Worm (Caenorhabditis elegans) whole organism, early embryonic: ENCODE measurements around the gene T03F6.4.

Experiments used
- B0310.2 ChIP-seq: sonication (generic microtip); optimal IDR thresholded peaks from 2 replicates; lab custom pipeline; 2016; ENCODE audit warnings: mild to moderate bottlenecking, missing genetic modification characterization, missing compliant biosample characterization
- F13C5.2 ChIP-seq: sonication (generic microtip); optimal IDR thresholded peaks from 2 replicates; lab custom pipeline; 2017; ENCODE audit warnings: mild to moderate bottlenecking, missing genetic modification characterization, inconsistent platforms, missing compliant biosample characterization
- aly-1 ChIP-seq: sonication (generic microtip); optimal IDR thresholded peaks from 2 replicates; lab custom pipeline; 2016; ENCODE audit warnings: missing genetic modification characterization, missing compliant biosample characterization
- ama-1 ChIP-seq: fragments of 150-350 bp; optimal IDR thresholded peaks from 2 replicates; lab custom pipeline; 2014
- ceh-13 ChIP-seq: fragments of 200-800 bp; sonication (Bioruptor generic); optimal IDR thresholded peaks from 2 replicates; lab custom pipeline; 2018; ENCODE audit warnings: mild to moderate bottlenecking, missing genetic modification characterization, missing compliant biosample characterization
- ceh-36 ChIP-seq: sonication (generic microtip); optimal IDR thresholded peaks from 2 replicates; lab custom pipeline; 2016; ENCODE audit warnings: missing genetic modification characterization, inconsistent platforms, missing compliant biosample characterization
- ets-7 ChIP-seq: sonication (generic microtip); optimal IDR thresholded peaks from 2 replicates; lab custom pipeline; 2016; ENCODE audit warnings: missing genotype, missing genetic modification characterization, missing compliant biosample characterization
- flt-1 ChIP-seq: fragments of 200-800 bp; sonication (Bioruptor generic); IDR thresholded peaks from 2 replicates; pipeline ENCODE4 v1.3.6; 2022; ENCODE audit warnings: missing genetic modification characterization, missing compliant biosample characterization
- hmbx-1 ChIP-seq: sonication (generic microtip); optimal IDR thresholded peaks from 2 replicates; lab custom pipeline; 2016; ENCODE audit warnings: mild to moderate bottlenecking, missing genetic modification characterization, missing compliant biosample characterization
- hmg-4 ChIP-seq: fragments of 200-800 bp; sonication (Bioruptor generic); optimal IDR thresholded peaks from 2 replicates; lab custom pipeline; 2018; ENCODE audit warnings: mild to moderate bottlenecking, missing genetic modification characterization, missing compliant biosample characterization
- hnd-1 ChIP-seq: sonication (generic microtip); optimal IDR thresholded peaks from 2 replicates; lab custom pipeline; 2016; ENCODE audit warnings: missing genetic modification characterization, missing compliant biosample characterization
- pes-1 ChIP-seq: fragments of 200-800 bp; sonication (Bioruptor generic); IDR thresholded peaks from 2 replicates; pipeline ENCODE4 v1.3.6; 2022; ENCODE audit warnings: missing genetic modification reagents, missing genetic modification characterization, missing compliant biosample characterization
- scrt-1 ChIP-seq: fragments of 200-800 bp; sonication (Bioruptor generic); IDR thresholded peaks from 2 replicates; pipeline ENCODE4 v1.3.6; 2022; ENCODE audit warnings: missing genetic modification characterization, missing compliant biosample characterization
- sea-1 ChIP-seq: fragments of 200-800 bp; sonication (Bioruptor generic); conservative IDR thresholded peaks from 2 replicates; pipeline ENCODE4 v1.3.6; 2022; ENCODE audit warnings: missing genetic modification characterization, missing compliant biosample characterization
- tbx-11 ChIP-seq: fragments of 200-800 bp; sonication (Bioruptor generic); IDR thresholded peaks from 2 replicates; pipeline ENCODE4 v1.3.6; 2022; ENCODE audit warnings: missing genetic modification characterization, missing compliant biosample characterization
- tbx-37 ChIP-seq: fragments of 200-800 bp; sonication (Bioruptor generic); conservative IDR thresholded peaks from 2 replicates; pipeline ENCODE4 v1.3.6; 2022; ENCODE audit warnings: missing genetic modification reagents, missing genetic modification characterization, missing compliant biosample characterization
- tra-4 ChIP-seq: sonication (generic microtip); optimal IDR thresholded peaks from 2 replicates; lab custom pipeline; 2017; ENCODE audit warnings: missing genetic modification characterization, missing compliant biosample characterization

The T03F6.4 gene

ce11 chrIII:13429668-13430067 is 43.7 kb downstream of the T03F6.4 start, which contains the start of gene bli-5:
Gene bli-5, minus strand, starts transcription at chrIII:13429768.
- TF ChIP-seq ets-7 (tag; lab: Kevin White, UChicago) (no peak), ama-1 (lab: Kevin White, UChicago) (no peak), tbx-11 (no peak), tra-4 (no peak), ceh-36 (tag; lab: Kevin White, UChicago) (no peak), pes-1 (GFP tag; lab: Robert Waterston, UW) (no peak), aly-1 (tag; lab: Kevin White, UChicago) (no peak), sea-1 (GFP tag; lab: Robert Waterston, UW) (no peak), flt-1 (GFP tag; lab: Robert Waterston, UW) (no peak), hnd-1 (tag; lab: Kevin White, UChicago) (no peak), B0310.2 (tag; lab: Kevin White, UChicago) (no peak), hmbx-1 (tag; lab: Kevin White, UChicago) (no peak), scrt-1 (GFP tag; lab: Robert Waterston, UW) (no peak), hmg-4 (GFP tag; lab: Kevin White, UChicago) (no peak), tbx-37 (no peak), ceh-13 (GFP tag; lab: Kevin White, UChicago) (no peak), F13C5.2 (tag; lab: Kevin White, UChicago) (no peak)

ce11 chrIII:13430162-13430561 is 44.2 kb downstream of the T03F6.4 start, which contains the start of gene trf-1:
Gene trf-1, plus strand, starts transcription at chrIII:13430462.
- TF ChIP-seq B0310.2 (tag; lab: Kevin White, UChicago) (no peak), hnd-1 (tag; lab: Kevin White, UChicago) (no peak), ceh-36 (tag; lab: Kevin White, UChicago) (no peak), scrt-1 (GFP tag; lab: Robert Waterston, UW) (no peak), ama-1 (lab: Kevin White, UChicago) (no peak), F13C5.2 (tag; lab: Kevin White, UChicago) (no peak), ceh-13 (GFP tag; lab: Kevin White, UChicago) (no peak), tra-4 (no peak)

ce11 chrIII:13434404-13434803 is 48.5 kb downstream of the T03F6.4 start, which contains the start of gene F45G2.7:
Gene F45G2.7, minus strand, starts transcription at chrIII:13434504.
- TF ChIP-seq flt-1 (GFP tag; lab: Robert Waterston, UW) (no peak), ceh-36 (tag; lab: Kevin White, UChicago) (no peak), hnd-1 (tag; lab: Kevin White, UChicago) (no peak), aly-1 (tag; lab: Kevin White, UChicago) (no peak), pes-1 (GFP tag; lab: Robert Waterston, UW) (no peak), tra-4 (no peak), ceh-13 (GFP tag; lab: Kevin White, UChicago) (no peak), tbx-11 (no peak), hmbx-1 (tag; lab: Kevin White, UChicago) (no peak), ets-7 (tag; lab: Kevin White, UChicago) (no peak), B0310.2 (tag; lab: Kevin White, UChicago) (no peak), tbx-37 (no peak), scrt-1 (GFP tag; lab: Robert Waterston, UW) (no peak), ama-1 (lab: Kevin White, UChicago) (no peak), hmg-4 (GFP tag; lab: Kevin White, UChicago) (no peak), F13C5.2 (tag; lab: Kevin White, UChicago) (no peak), sea-1 (GFP tag; lab: Robert Waterston, UW) (no peak)

ce11 chrIII:13435570-13435969 is 49.6 kb downstream of the T03F6.4 start, which contains the start of gene F45G2.8:
Gene F45G2.8, minus strand, starts transcription at chrIII:13435670.
- TF ChIP-seq ama-1 (lab: Kevin White, UChicago) = no peak
- no peak for TF ChIP-seq pes-1 (GFP tag; lab: Robert Waterston, UW)
- no peak for TF ChIP-seq ceh-36 (tag; lab: Kevin White, UChicago)
- no peak for TF ChIP-seq ceh-13 (GFP tag; lab: Kevin White, UChicago)
- TF ChIP-seq aly-1 (tag; lab: Kevin White, UChicago) = no peak
- TF ChIP-seq B0310.2 (tag; lab: Kevin White, UChicago) = no peak
- no peak for TF ChIP-seq hmg-4 (GFP tag; lab: Kevin White, UChicago)
- TF ChIP-seq scrt-1 (GFP tag; lab: Robert Waterston, UW) = no peak
- TF ChIP-seq tra-4 = no peak
- no peak for TF ChIP-seq sea-1 (GFP tag; lab: Robert Waterston, UW)
- TF ChIP-seq hmbx-1 (tag; lab: Kevin White, UChicago) = no peak

ce11 chrIII:13436843-13437242 is 50.9 kb downstream of the T03F6.4 start, which contains the start of gene F45G2.9:
Gene F45G2.9, minus strand, starts transcription at chrIII:13436943.
- TF ChIP-seq hmbx-1 (tag; lab: Kevin White, UChicago) (no peak), hnd-1 (tag; lab: Kevin White, UChicago) (no peak), tbx-37 (no peak), flt-1 (GFP tag; lab: Robert Waterston, UW) (no peak), sea-1 (GFP tag; lab: Robert Waterston, UW) (no peak), F13C5.2 (tag; lab: Kevin White, UChicago) (no peak), pes-1 (GFP tag; lab: Robert Waterston, UW) (no peak), tra-4 (no peak), scrt-1 (GFP tag; lab: Robert Waterston, UW) (no peak), ets-7 (tag; lab: Kevin White, UChicago) (no peak), aly-1 (tag; lab: Kevin White, UChicago) (no peak), tbx-11 (no peak), ama-1 (lab: Kevin White, UChicago) (no peak)
